Worm (Caenorhabditis elegans) whole organism, L2 larva: ENCODE data around the gene pha-1.
A peak's percentile ranks its signal among the peaks of the same experiment; 100 is the strongest.

ENCODE experiments used
- egl-27 ChIP-seq: sonication (generic microtip); optimal IDR thresholded peaks from 3 replicates; lab custom pipeline; 2017; ENCODE audit warnings: missing biosample characterization, missing genetic modification reagents, missing genetic modification characterization
- elt-1 ChIP-seq: fragments of 150-350 bp; optimal IDR thresholded peaks from 2 replicates; lab custom pipeline; 2014; ENCODE audit warnings: missing biosample characterization, missing genetic modification characterization
- fos-1 ChIP-seq: fragments of 150-350 bp; optimal IDR thresholded peaks from 2 replicates; lab custom pipeline; 2014; ENCODE audit warnings: missing biosample characterization, missing genetic modification characterization
- mdl-1 ChIP-seq, 2 experiments: fragments of 150-350 bp in 1 of 2; sonication (generic microtip) in 1 of 2; optimal IDR thresholded peaks; 2 replicates each; lab custom pipeline; 2017; ENCODE audit warnings: missing biosample characterization in 2 of 2, missing genetic modification characterization in 2 of 2
- nhr-25 ChIP-seq: fragments of 150-350 bp; sonication (generic microtip); optimal IDR thresholded peaks from 3 replicates; lab custom pipeline; 2014; ENCODE audit warnings: missing biosample characterization, missing genetic modification characterization
- unc-39 ChIP-seq: fragments of 150-350 bp; optimal IDR thresholded peaks from 2 replicates; lab custom pipeline; 2014; ENCODE audit warnings: missing biosample characterization, missing genetic modification characterization
- unc-62 ChIP-seq: fragments of 150-350 bp; optimal IDR thresholded peaks from 2 replicates; lab custom pipeline; 2014; ENCODE audit warnings: missing biosample characterization, missing genetic modification reagents, missing genetic modification characterization
- ztf-11 ChIP-seq: sonication (generic microtip); optimal IDR thresholded peaks from 2 replicates; lab custom pipeline; 2017; ENCODE audit warnings: missing biosample characterization, missing genetic modification characterization

- TF ChIP-seq unc-62 (GFP tag; lab: Kevin White, UChicago) (no peak), elt-1 (tag; lab: Kevin White, UChicago) (no peak), fos-1 (tag; lab: Kevin White, UChicago) (peak; percentile 17), ztf-11 (no peak), mdl-1 (tag; optimal IDR thresholded peaks at IDR 0.05; lab: Kevin White, UChicago) (no peak), egl-27 (tag; lab: Kevin White, UChicago) (no peak), nhr-25 (tag; lab: Kevin White, UChicago) (no peak), unc-39 (no peak)
These were observed 18.9 kb upstream of the pha-1 start for ce11 chrIII:11112718-11113117.
